Fruit fly (Drosophila melanogaster): ENCODE results near the gene unc-4.

- TF ChIP-seq psq (optimal IDR thresholded peaks at IDR 0.05) (no peak), CG8478 (optimal IDR thresholded peaks at IDR 0.05) (no peak), pan (optimal IDR thresholded peaks at IDR 0.05) (no peak), Dll (optimal IDR thresholded peaks at IDR 0.05) (no peak)
Observed at dm6 chrX:17812193-17812592, 43.8 kb downstream of the unc-4 start.
